Fruit fly (Drosophila melanogaster): ENCODE measurements around the gene CG31937.

The CG31937 gene

dm6 chr2L:1723937-1724591 is 5.6 kb upstream of the CG31937 start, which contains the start of gene Rim2 (continued):
- TF ChIP-seq CG9817 (tag; optimal IDR thresholded peaks at IDR 0.05) (no peak), CG5180 (GFP tag; optimal IDR thresholded peaks at IDR 0.05) (no peak), ind (GFP tag; optimal IDR thresholded peaks at IDR 0.05) (no peak), CG11093 (GFP tag; IDR thresholded peaks at IDR 0.05) (no peak), bab2 (GFP tag; optimal IDR thresholded peaks at IDR 0.05) (no peak), Ets65A (GFP tag) (no peak), wor (GFP tag; IDR thresholded peaks at IDR 0.05) (no peak), lbe (GFP tag; optimal IDR thresholded peaks at IDR 0.05) (no peak), CG15011 (GFP tag; optimal IDR thresholded peaks at IDR 0.05) (no peak), CG3281 (GFP tag; optimal IDR thresholded peaks at IDR 0.05) (peak; percentile 17), CG3407 (GFP tag; optimal IDR thresholded peaks at IDR 0.05) (no peak), CG8765 (GFP tag; IDR thresholded peaks at IDR 0.05) (no peak), CG11723 (GFP tag; optimal IDR thresholded peaks at IDR 0.05) (no peak), eyg (GFP tag; optimal IDR thresholded peaks at IDR 0.05) (no peak), usp (GFP tag; optimal IDR thresholded peaks at IDR 0.05) (no peak), CG16813 (GFP tag; IDR thresholded peaks at IDR 0.05; ENCODE audit: partially characterized antibody) (no peak), Camta (GFP tag; optimal IDR thresholded peaks at IDR 0.05) (no peak), CG10431 (GFP tag; optimal IDR thresholded peaks at IDR 0.05) (no peak), CG14965 (GFP tag; optimal IDR thresholded peaks at IDR 0.05; ENCODE audit: borderline replicate concordance) (no peak), CG8089 (GFP tag; optimal IDR thresholded peaks at IDR 0.05) (no peak), ERR (GFP tag; optimal IDR thresholded peaks at IDR 0.05) (peak; percentile 61), CG30403 (GFP tag; optimal IDR thresholded peaks at IDR 0.05) (no peak), D (optimal IDR thresholded peaks at IDR 0.05) (no peak), D (GFP tag; optimal IDR thresholded peaks at IDR 0.05) (no peak), CG7786 (GFP tag; optimal IDR thresholded peaks at IDR 0.05) (no peak), CG6175 (GFP tag; IDR thresholded peaks at IDR 0.05) (no peak), Mad (GFP tag; optimal IDR thresholded peaks at IDR 0.05) (no peak), CG4282 (GFP tag; optimal IDR thresholded peaks at IDR 0.05) (peak; percentile 2), CG18011 (GFP tag; optimal IDR thresholded peaks at IDR 0.05) (no peak), prd (optimal IDR thresholded peaks at IDR 0.05) (no peak), prd (GFP tag; IDR thresholded peaks at IDR 0.05) (no peak), sug (tag; optimal IDR thresholded peaks at IDR 0.05) (no peak), oc (tag; optimal IDR thresholded peaks at IDR 0.05) (no peak), CG7963 (GFP tag; IDR thresholded peaks at IDR 0.05; ENCODE audit: partially characterized antibody) (no peak), CoRest (tag; optimal IDR thresholded peaks at IDR 0.05) (peak; percentile 59), Sin3A (optimal IDR thresholded peaks at IDR 0.05) (peak; percentile 38), cato (GFP tag; optimal IDR thresholded peaks at IDR 0.05; ENCODE audit: borderline replicate concordance) (no peak), CTCF (GFP tag; optimal IDR thresholded peaks at IDR 0.05) (peak; percentile 58), tgo (GFP tag; IDR thresholded peaks at IDR 0.05) (no peak), CG30431 (GFP tag; optimal IDR thresholded peaks at IDR 0.05) (no peak), CG9797 (GFP tag; optimal IDR thresholded peaks at IDR 0.05) (peak; percentile 93), CG6654 (GFP tag; optimal IDR thresholded peaks at IDR 0.05) (no peak), grn (GFP tag; optimal IDR thresholded peaks at IDR 0.05) (peak; percentile 52), insv (GFP tag; optimal IDR thresholded peaks at IDR 0.05) (no peak), CG18764 (GFP tag; optimal IDR thresholded peaks at IDR 0.05) (no peak), CG4617 (GFP tag; optimal IDR thresholded peaks at IDR 0.05; ENCODE audit: borderline replicate concordance) (peak; percentile 77), ac (GFP tag; optimal IDR thresholded peaks at IDR 0.05) (no peak), hbn (GFP tag; IDR thresholded peaks at IDR 0.05; ENCODE audit: partially characterized antibody) (no peak), CG12104 (GFP tag; optimal IDR thresholded peaks at IDR 0.05) (no peak), Opbp (GFP tag; IDR thresholded peaks at IDR 0.05; ENCODE audit: partially characterized antibody) (peak; percentile 47; the same call in 1 of the 3 replicates), nerfin-2 (GFP tag; IDR thresholded peaks at IDR 0.05; ENCODE audit: partially characterized antibody) (no peak), sima (GFP tag; optimal IDR thresholded peaks at IDR 0.05) (no peak)

Measured in whole organism, embryonic.